Worm (Caenorhabditis elegans): Measurements from ENCODE around the gene ZK637.12.

Gene ZK637.12

ce11 chrIII:8923937-8924336 is at the start of gene ZK637.12:
ZK637.12 (plus strand) TSS chrIII:8924237.
- no peak for TF ChIP-seq hmg-4 (GFP tag; optimal IDR thresholded peaks at IDR 0.05)
- TF ChIP-seq ets-7 (tag; optimal IDR thresholded peaks at IDR 0.05) = no peak
- no peak for TF ChIP-seq tbx-11 (GFP tag; IDR thresholded peaks at IDR 0.05)
- TF ChIP-seq ceh-13 (GFP tag; optimal IDR thresholded peaks at IDR 0.05) = no peak
- no peak for TF ChIP-seq scrt-1 (GFP tag; IDR thresholded peaks at IDR 0.05)
- no peak for TF ChIP-seq flt-1 (GFP tag; IDR thresholded peaks at IDR 0.05)
- no peak for TF ChIP-seq hmbx-1 (tag; optimal IDR thresholded peaks at IDR 0.05)
- TF ChIP-seq tra-4 (tag; optimal IDR thresholded peaks at IDR 0.05) = no peak
- no peak for TF ChIP-seq B0310.2 (tag; optimal IDR thresholded peaks at IDR 0.05)
- no peak for TF ChIP-seq sea-1 (GFP tag; conservative IDR thresholded peaks at IDR 0.05)
- no peak for TF ChIP-seq tbx-37 (GFP tag; conservative IDR thresholded peaks at IDR 0.05)
- TF ChIP-seq ceh-36 (tag; optimal IDR thresholded peaks at IDR 0.05) = no peak
- no peak for TF ChIP-seq hnd-1 (tag; optimal IDR thresholded peaks at IDR 0.05)
- TF ChIP-seq aly-1 (tag; optimal IDR thresholded peaks at IDR 0.05) = no peak
- TF ChIP-seq F13C5.2 (tag; optimal IDR thresholded peaks at IDR 0.05) = no peak
- no peak for TF ChIP-seq ama-1 (optimal IDR thresholded peaks at IDR 0.05)
- TF ChIP-seq pes-1 (GFP tag; IDR thresholded peaks at IDR 0.05) = no peak

DNA sequence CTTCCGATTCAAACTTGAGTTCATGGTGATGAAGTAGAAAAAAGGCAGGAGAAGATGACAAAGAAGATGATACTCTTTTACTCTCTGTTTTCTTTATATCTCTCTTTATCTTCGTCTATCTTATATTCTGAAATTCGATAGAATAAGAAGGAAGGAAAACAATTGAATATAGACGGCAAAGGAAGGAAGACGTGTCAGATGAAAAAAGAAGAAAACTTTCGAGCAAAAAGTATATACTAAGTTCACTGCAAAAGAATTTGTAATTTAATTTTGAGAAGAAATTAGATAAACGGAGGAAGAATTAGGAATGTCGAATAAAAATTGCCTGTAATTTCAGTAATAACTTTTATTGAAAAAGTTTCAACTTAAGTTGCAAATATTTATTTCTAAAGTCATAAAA is 47.0 kb upstream of the ZK637.12 start, which contains the start of gene K01F9.2:
Gene K01F9.2 (minus strand): TSS at position 127 of the 400 bp plus-strand sequence.
- TF ChIP-seq ceh-13 (GFP tag; optimal IDR thresholded peaks at IDR 0.05) (no peak), F13C5.2 (tag; optimal IDR thresholded peaks at IDR 0.05) (no peak), B0310.2 (tag; optimal IDR thresholded peaks at IDR 0.05) (no peak), ama-1 (optimal IDR thresholded peaks at IDR 0.05) (no peak), tbx-37 (GFP tag; conservative IDR thresholded peaks at IDR 0.05) (no peak), tbx-11 (GFP tag; IDR thresholded peaks at IDR 0.05) (no peak), flt-1 (GFP tag; IDR thresholded peaks at IDR 0.05) (no peak), hmbx-1 (tag; optimal IDR thresholded peaks at IDR 0.05) (no peak), sea-1 (GFP tag; conservative IDR thresholded peaks at IDR 0.05) (no peak), tra-4 (tag; optimal IDR thresholded peaks at IDR 0.05) (no peak), ets-7 (tag; optimal IDR thresholded peaks at IDR 0.05) (no peak), hnd-1 (tag; optimal IDR thresholded peaks at IDR 0.05) (no peak), pes-1 (GFP tag; IDR thresholded peaks at IDR 0.05) (no peak), hmg-4 (GFP tag; optimal IDR thresholded peaks at IDR 0.05) (no peak), scrt-1 (GFP tag; IDR thresholded peaks at IDR 0.05) (no peak), ceh-36 (tag; optimal IDR thresholded peaks at IDR 0.05) (no peak), aly-1 (tag; optimal IDR thresholded peaks at IDR 0.05) (no peak)

- no peak for TF ChIP-seq hmbx-1 (tag; optimal IDR thresholded peaks at IDR 0.05)
- no peak for TF ChIP-seq ama-1 (optimal IDR thresholded peaks at IDR 0.05)
- TF ChIP-seq ceh-36 (tag; optimal IDR thresholded peaks at IDR 0.05) = no peak
- TF ChIP-seq F13C5.2 (tag; optimal IDR thresholded peaks at IDR 0.05) = no peak
- no peak for TF ChIP-seq tbx-11 (GFP tag; IDR thresholded peaks at IDR 0.05)
- no peak for TF ChIP-seq aly-1 (tag; optimal IDR thresholded peaks at IDR 0.05)
- no peak for TF ChIP-seq flt-1 (GFP tag; IDR thresholded peaks at IDR 0.05)
- no peak for TF ChIP-seq hnd-1 (tag; optimal IDR thresholded peaks at IDR 0.05)
- TF ChIP-seq ceh-13 (GFP tag; optimal IDR thresholded peaks at IDR 0.05) = no peak
- TF ChIP-seq scrt-1 (GFP tag; IDR thresholded peaks at IDR 0.05) = no peak
- TF ChIP-seq ets-7 (tag; optimal IDR thresholded peaks at IDR 0.05) = no peak
- no peak for TF ChIP-seq tbx-37 (GFP tag; conservative IDR thresholded peaks at IDR 0.05)
- TF ChIP-seq sea-1 (GFP tag; conservative IDR thresholded peaks at IDR 0.05) = no peak
- TF ChIP-seq B0310.2 (tag; optimal IDR thresholded peaks at IDR 0.05) = no peak
- TF ChIP-seq tra-4 (tag; optimal IDR thresholded peaks at IDR 0.05) = no peak
- no peak for TF ChIP-seq pes-1 (GFP tag; IDR thresholded peaks at IDR 0.05)
Measured at ce11 chrIII:8878960-8879359, 45.1 kb upstream of the ZK637.12 start.

DNA sequence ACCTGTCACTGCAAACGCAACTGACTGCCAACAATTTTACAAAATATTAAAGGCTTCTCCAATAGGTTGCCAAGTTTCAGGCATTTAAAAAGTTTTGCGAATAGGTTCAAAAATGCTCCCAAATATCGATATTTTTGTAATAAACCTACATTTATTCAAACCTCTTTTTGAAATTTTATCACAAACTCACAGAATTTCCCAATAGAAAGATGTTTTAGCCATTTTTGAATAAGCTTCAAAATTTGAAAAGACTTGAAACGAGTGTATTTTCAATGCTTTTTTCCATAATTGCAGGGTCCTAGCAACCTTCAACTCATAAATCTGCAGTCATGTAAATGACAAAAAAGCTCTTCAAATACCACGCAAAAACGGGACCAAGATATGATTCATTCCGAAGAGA is 41.7 kb upstream of the ZK637.12 start:
- TF ChIP-seq ama-1 (optimal IDR thresholded peaks at IDR 0.05) (no peak), ets-7 (tag; optimal IDR thresholded peaks at IDR 0.05) (no peak), hmg-4 (GFP tag; optimal IDR thresholded peaks at IDR 0.05) (no peak), tbx-37 (GFP tag; conservative IDR thresholded peaks at IDR 0.05) (no peak), scrt-1 (GFP tag; IDR thresholded peaks at IDR 0.05) (no peak), ceh-36 (tag; optimal IDR thresholded peaks at IDR 0.05) (no peak), ceh-13 (GFP tag; optimal IDR thresholded peaks at IDR 0.05) (no peak), tra-4 (tag; optimal IDR thresholded peaks at IDR 0.05) (no peak), pes-1 (GFP tag; IDR thresholded peaks at IDR 0.05) (no peak)

- TF ChIP-seq hmg-4 (GFP tag; optimal IDR thresholded peaks at IDR 0.05) (no peak), tbx-37 (GFP tag; conservative IDR thresholded peaks at IDR 0.05) (no peak), ceh-13 (GFP tag; optimal IDR thresholded peaks at IDR 0.05) (no peak), scrt-1 (GFP tag; IDR thresholded peaks at IDR 0.05) (no peak), tbx-11 (GFP tag; IDR thresholded peaks at IDR 0.05) (no peak), hnd-1 (tag; optimal IDR thresholded peaks at IDR 0.05) (no peak), aly-1 (tag; optimal IDR thresholded peaks at IDR 0.05) (no peak), flt-1 (GFP tag; IDR thresholded peaks at IDR 0.05) (no peak), pes-1 (GFP tag; IDR thresholded peaks at IDR 0.05) (no peak)
Measured at ce11 chrIII:8885150-8885549, 38.9 kb upstream of the ZK637.12 start, which contains the start of gene svop-1. svop-1 (minus strand) TSS chrIII:8885488.

- TF ChIP-seq tbx-37 (GFP tag; conservative IDR thresholded peaks at IDR 0.05) (no peak), ama-1 (optimal IDR thresholded peaks at IDR 0.05) (no peak), hmg-4 (GFP tag; optimal IDR thresholded peaks at IDR 0.05) (no peak)
Measured at ce11 chrIII:8886309-8886708, 37.7 kb upstream of the ZK637.12 start.

DNA sequence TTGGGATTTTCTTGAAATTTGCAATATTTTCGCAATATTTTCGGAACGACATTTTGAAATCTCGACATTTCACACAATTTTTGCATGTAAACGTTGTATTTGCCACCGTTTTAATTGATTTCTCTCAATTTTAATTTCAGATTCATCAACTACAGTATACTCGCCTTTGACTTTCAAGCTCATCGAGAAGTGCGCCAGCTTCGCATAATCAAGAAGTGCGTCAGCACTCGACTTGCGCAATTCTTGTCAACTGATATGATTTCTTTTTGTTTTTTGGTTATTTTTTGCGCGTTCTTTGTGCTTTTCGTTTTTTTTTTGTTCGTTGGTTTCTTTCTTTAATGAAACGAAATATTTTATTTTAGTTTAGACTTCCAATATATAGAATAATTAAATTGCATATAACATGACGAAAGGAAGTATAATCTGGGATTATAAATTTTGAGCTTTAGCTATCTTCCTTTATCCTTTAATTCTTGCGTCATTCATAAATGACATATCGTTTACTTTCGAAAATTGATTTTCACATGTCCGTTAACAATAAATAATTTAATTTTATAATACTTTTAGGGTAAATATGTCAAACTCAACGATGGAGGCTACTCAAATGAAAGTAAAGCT is 36.7 kb upstream of the ZK637.12 start, which contains the start of gene famh-136:
Gene famh-136 (plus strand): TSS at position 568 of the 618 bp plus-strand sequence.
- TF ChIP-seq pes-1 (GFP tag; IDR thresholded peaks at IDR 0.05) = peak; percentile 67
- TF ChIP-seq hmg-4 (GFP tag; optimal IDR thresholded peaks at IDR 0.05) = no peak
- peak; percentile 57; the same call in 1 of the 2 replicates for TF ChIP-seq scrt-1 (GFP tag; IDR thresholded peaks at IDR 0.05)
- no peak; the same call in 1 of the 2 replicates for TF ChIP-seq tbx-37 (GFP tag; conservative IDR thresholded peaks at IDR 0.05)
- peak; percentile 12 for TF ChIP-seq ceh-36 (tag; optimal IDR thresholded peaks at IDR 0.05)
- TF ChIP-seq ama-1 (optimal IDR thresholded peaks at IDR 0.05) = no peak
- TF ChIP-seq F13C5.2 (tag; optimal IDR thresholded peaks at IDR 0.05) = peak; percentile 79
- TF ChIP-seq hnd-1 (tag; optimal IDR thresholded peaks at IDR 0.05) = no peak
- TF ChIP-seq ets-7 (tag; optimal IDR thresholded peaks at IDR 0.05) = no peak
- 0 out of 2 replicates have a peak, but pooled peaks have one; percentile 33 for TF ChIP-seq flt-1 (GFP tag; IDR thresholded peaks at IDR 0.05)
- TF ChIP-seq hmbx-1 (tag; optimal IDR thresholded peaks at IDR 0.05) = no peak
- TF ChIP-seq tbx-11 (GFP tag; IDR thresholded peaks at IDR 0.05) = 0 out of 2 replicates have a peak, but pooled peaks have one; percentile 12
- TF ChIP-seq B0310.2 (tag; optimal IDR thresholded peaks at IDR 0.05) = no peak
- no peak for TF ChIP-seq aly-1 (tag; optimal IDR thresholded peaks at IDR 0.05)
- TF ChIP-seq ceh-13 (GFP tag; optimal IDR thresholded peaks at IDR 0.05) = no peak
- no peak for TF ChIP-seq sea-1 (GFP tag; conservative IDR thresholded peaks at IDR 0.05)
- no peak for TF ChIP-seq tra-4 (tag; optimal IDR thresholded peaks at IDR 0.05)

Data from whole organism, early embryonic.